Fruit fly (Drosophila melanogaster) whole organism, embryonic: Measurements from ENCODE around the gene Pp1-13C.
A peak's percentile ranks its signal among the peaks of the same experiment; 100 is the strongest.

Experiments
- CG2199 ChIP-seq: fragments of 200-800 bp; sonication (Bioruptor generic); IDR thresholded peaks from 3 replicates; pipeline ENCODE4 v1.3.6; 2022; ENCODE audit warnings: missing biosample characterization, missing genetic modification characterization
- CG6765 ChIP-seq: fragments of 200-800 bp; sonication (Bioruptor generic); optimal IDR thresholded peaks from 3 replicates; lab custom pipeline; 2017; ENCODE audit warnings: missing biosample characterization, mild to moderate bottlenecking, missing genetic modification characterization
- caup ChIP-seq: fragments of 200-800 bp; sonication (Bioruptor generic); optimal IDR thresholded peaks from 3 replicates; lab custom pipeline; 2017; ENCODE audit warnings: missing biosample characterization, mild to moderate bottlenecking, missing genetic modification characterization, moderate library complexity; ENCODE audit not compliant: severe bottlenecking
- lmd ChIP-seq: fragments of 200-800 bp; sonication (Bioruptor generic); IDR thresholded peaks from 2 replicates; pipeline ENCODE4 v1.3.6; 2022; ENCODE audit warnings: missing biosample characterization, missing genetic modification characterization

DNA sequence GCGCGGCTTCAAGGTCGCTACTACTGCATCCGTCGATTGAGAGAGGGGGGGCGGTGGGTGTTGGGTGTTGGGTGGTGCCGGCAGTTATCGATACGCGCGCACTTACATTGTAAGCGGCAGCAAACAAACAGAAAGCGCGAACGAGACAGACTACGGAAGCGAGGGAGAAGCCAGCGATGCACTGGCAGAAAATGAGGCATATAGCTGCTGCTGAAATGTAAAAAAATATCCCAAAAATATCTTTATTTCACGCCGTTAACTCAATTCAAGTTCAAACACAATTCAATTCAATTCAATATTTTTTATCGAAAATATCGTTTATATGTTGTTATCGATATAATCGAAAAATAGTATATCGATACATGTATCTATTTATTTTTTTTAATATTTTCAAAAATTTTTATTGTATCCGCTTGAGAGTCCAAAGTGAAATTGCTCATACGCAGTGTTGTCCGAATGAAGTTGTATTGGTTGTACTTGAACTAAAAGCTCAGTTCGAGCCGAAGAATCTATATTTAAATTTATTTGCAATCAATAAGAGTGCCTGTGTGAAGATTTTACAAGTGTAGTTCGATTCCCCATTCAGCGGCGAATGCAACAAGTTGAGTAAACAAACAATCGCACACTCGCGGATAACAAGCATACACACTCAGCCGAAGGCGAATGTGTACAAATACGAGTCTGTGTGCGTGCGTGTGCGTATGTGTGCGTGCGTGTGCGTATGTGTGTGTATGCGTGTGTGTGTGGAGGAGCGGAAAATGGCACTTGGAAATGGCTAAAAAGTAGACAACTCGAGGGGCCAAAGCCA is 48.6 kb downstream of the Pp1-13C start:
- TF ChIP-seq CG2199 (GFP tag; lab: Robert Waterston, UW) (no peak), lmd (GFP tag; lab: Robert Waterston, UW) (peak; percentile 38), caup (no peak), CG6765 (no peak)
